Worm (Caenorhabditis elegans) whole organism, mixed stage, embryonic: ENCODE results near the gene str-31.

Source experiments
- blmp-1 ChIP-seq: fragments of 150-350 bp; optimal IDR thresholded peaks from 2 replicates; lab custom pipeline; 2014; ENCODE audit warnings: missing biosample characterization, missing genetic modification characterization
- unc-62 ChIP-seq: fragments of 150-350 bp; optimal IDR thresholded peaks from 2 replicates; lab custom pipeline; 2014; ENCODE audit warnings: missing biosample characterization, missing genetic modification reagents, missing genetic modification characterization

ce11 chrV:7538018-7538417, 29.6 kb upstream of the str-31 start, which contains the start of gene C54F6.12:
- TF ChIP-seq unc-62 (GFP tag; lab: Kevin White, UChicago) (no peak), blmp-1 (no peak)
